Worm (Caenorhabditis elegans) whole organism, L1 larva: ENCODE measurements around the gene pkc-3.
A peak's percentile ranks its signal among the peaks of the same experiment; 100 is the strongest.

Experiments used
- C04F5.9 ChIP-seq: sonication (generic microtip); optimal IDR thresholded peaks from 2 replicates; lab custom pipeline; 2016; ENCODE audit warnings: missing genetic modification characterization, missing compliant biosample characterization
- aha-1 ChIP-seq: fragments of 150-350 bp; optimal IDR thresholded peaks from 2 replicates; lab custom pipeline; 2014; ENCODE audit warnings: missing biosample characterization, missing genetic modification characterization
- aly-2 ChIP-seq: fragments of 150-350 bp; optimal IDR thresholded peaks from 2 replicates; lab custom pipeline; 2014; ENCODE audit warnings: missing biosample characterization, missing genetic modification characterization
- ama-1 ChIP-seq: fragments of 150-350 bp; optimal IDR thresholded peaks from 2 replicates; lab custom pipeline; 2014
- ceh-63 ChIP-seq: fragments of 200-800 bp; sonication (Bioruptor generic); optimal IDR thresholded peaks from 2 replicates; lab custom pipeline; 2018; ENCODE audit warnings: mild to moderate bottlenecking, missing genetic modification characterization, missing compliant biosample characterization
- ceh-8 ChIP-seq: fragments of 200-800 bp; sonication (Bioruptor generic); optimal IDR thresholded peaks from 2 replicates; lab custom pipeline; 2018; ENCODE audit warnings: mild to moderate bottlenecking, missing genetic modification characterization, moderate library complexity, missing compliant biosample characterization
- ceh-82 ChIP-seq, 3 experiments: fragments of 150-350 bp in 1 of 3; sonication (generic microtip) in 2 of 3; optimal IDR thresholded peaks; 2 replicates each; lab custom pipeline; 2014 to 2017; ENCODE audit warnings: missing biosample characterization in 3 of 3, missing genetic modification characterization in 3 of 3
- ceh-88 ChIP-seq: fragments of 200-800 bp; sonication (Bioruptor generic); IDR thresholded peaks from 2 replicates; pipeline ENCODE4 v1.3.6; 2022; ENCODE audit warnings: missing genetic modification characterization, missing compliant biosample characterization
- ces-1 ChIP-seq: fragments of 150-350 bp; optimal IDR thresholded peaks from 2 replicates; lab custom pipeline; 2014; ENCODE audit warnings: missing biosample characterization, missing genetic modification reagents, missing genetic modification characterization
- dpl-1 ChIP-seq, 3 experiments: fragments of 150-350 bp in 2 of 3; sonication (generic microtip) in 1 of 3; optimal IDR thresholded peaks; 2 replicates each; lab custom pipeline; 2014 to 2017; ENCODE audit warnings: missing biosample characterization in 3 of 3, missing genetic modification characterization in 3 of 3, missing genetic modification reagents in 3 of 3
- dsc-1 ChIP-seq: sonication (generic microtip); optimal IDR thresholded peaks from 2 replicates; lab custom pipeline; 2016; ENCODE audit warnings: mild to moderate bottlenecking, missing genetic modification characterization, missing compliant biosample characterization
- efl-1 ChIP-seq, 4 experiments: fragments of 150-350 bp; optimal IDR thresholded peaks in 3 of 4; peaks in 1 of 4; 1 replicate in 1 of 4; 2 replicates in 3 of 4; lab custom pipeline; 2014; ENCODE audit warnings: missing biosample characterization in 2 of 4, missing genetic modification characterization in 2 of 4, missing genetic modification reagents in 2 of 4
- efl-3 ChIP-seq: fragments of 200-800 bp; sonication (Bioruptor generic); optimal IDR thresholded peaks from 2 replicates; lab custom pipeline; 2018; ENCODE audit warnings: mild to moderate bottlenecking, missing genetic modification characterization, missing compliant biosample characterization
- egl-13 ChIP-seq: sonication (generic microtip); optimal IDR thresholded peaks from 2 replicates; lab custom pipeline; 2016; ENCODE audit warnings: missing genotype, missing genetic modification reagents, missing genetic modification characterization, missing compliant biosample characterization
- elt-2 ChIP-seq: sonication (generic microtip); optimal IDR thresholded peaks from 2 replicates; lab custom pipeline; 2016; ENCODE audit warnings: missing genetic modification characterization, mild to moderate bottlenecking, inconsistent platforms, missing compliant biosample characterization, missing genetic modification reagents
- elt-3 ChIP-seq, 6 experiments: fragments of 150-350 bp in 1 of 6; sonication (generic microtip); optimal IDR thresholded peaks; 2 replicates each; lab custom pipeline; 2017 to 2018; ENCODE audit warnings: missing biosample characterization in 6 of 6, missing genetic modification characterization in 6 of 6, inconsistent platforms in 1 of 6
- fkh-10 ChIP-seq: sonication (generic microtip); optimal IDR thresholded peaks from 2 replicates; lab custom pipeline; 2017; ENCODE audit warnings: missing biosample characterization, missing genetic modification reagents, missing genetic modification characterization
- fkh-4 ChIP-seq: sonication (generic microtip); optimal IDR thresholded peaks from 2 replicates; lab custom pipeline; 2016; ENCODE audit warnings: missing compliant biosample characterization, missing genetic modification characterization, borderline replicate concordance
- fos-1 ChIP-seq: fragments of 150-350 bp; optimal IDR thresholded peaks from 2 replicates; lab custom pipeline; 2014; ENCODE audit warnings: missing biosample characterization, missing genetic modification characterization
- grh-1 ChIP-seq: fragments of 200-800 bp; sonication (Bioruptor generic); IDR thresholded peaks from 2 replicates; pipeline ENCODE4 v1.3.6; 2022; ENCODE audit warnings: missing genetic modification reagents, missing genetic modification characterization, missing compliant biosample characterization
- lin-13 ChIP-seq: fragments of 150-350 bp; optimal IDR thresholded peaks from 2 replicates; lab custom pipeline; 2014; ENCODE audit warnings: missing biosample characterization, missing genetic modification reagents, missing genetic modification characterization
- lin-14 ChIP-seq: fragments of 200-800 bp; sonication (Bioruptor generic); optimal IDR thresholded peaks from 2 replicates; lab custom pipeline; 2018; ENCODE audit warnings: mild to moderate bottlenecking, missing genetic modification characterization, moderate library complexity, missing compliant biosample characterization
- lin-15B ChIP-seq: fragments of 150-350 bp; sonication (generic microtip); optimal IDR thresholded peaks from 3 replicates; lab custom pipeline; 2014; ENCODE audit warnings: missing biosample characterization, missing genetic modification characterization
- lin-39 ChIP-seq: fragments of 150-350 bp; optimal IDR thresholded peaks from 2 replicates; lab custom pipeline; 2014; ENCODE audit warnings: missing biosample characterization, missing genetic modification reagents, missing genetic modification characterization
- lir-3 ChIP-seq: sonication (generic microtip); optimal IDR thresholded peaks from 2 replicates; lab custom pipeline; 2016; ENCODE audit warnings: mild to moderate bottlenecking, missing genetic modification characterization, moderate library complexity, missing compliant biosample characterization; ENCODE audit not compliant: poor library complexity
- mab-9 ChIP-seq: fragments of 200-800 bp; sonication (Bioruptor generic); IDR thresholded peaks from 2 replicates; pipeline ENCODE4 v1.3.6; 2022; ENCODE audit warnings: missing genetic modification reagents, missing genetic modification characterization, missing compliant biosample characterization
- mdl-1 ChIP-seq, 2 experiments: fragments of 150-350 bp; optimal IDR thresholded peaks; 2 replicates each; lab custom pipeline; 2014 to 2017; ENCODE audit warnings: missing biosample characterization in 2 of 2, missing genetic modification characterization in 2 of 2, inconsistent platforms in 1 of 2
- mep-1 ChIP-seq: fragments of 150-350 bp; optimal IDR thresholded peaks from 2 replicates; lab custom pipeline; 2014; ENCODE audit warnings: missing biosample characterization, missing genetic modification characterization
- nhr-11 ChIP-seq: fragments of 150-350 bp; optimal IDR thresholded peaks from 2 replicates; lab custom pipeline; 2014; ENCODE audit warnings: missing biosample characterization, missing genetic modification characterization
- nhr-20 ChIP-seq: sonication (generic microtip); optimal IDR thresholded peaks from 2 replicates; lab custom pipeline; 2016; ENCODE audit warnings: mild to moderate bottlenecking, missing genetic modification characterization, missing compliant biosample characterization
- nhr-237 ChIP-seq: fragments of 150-350 bp; optimal IDR thresholded peaks from 2 replicates; lab custom pipeline; 2014; ENCODE audit warnings: missing biosample characterization, missing genetic modification characterization
- nhr-47 ChIP-seq: sonication (generic microtip); optimal IDR thresholded peaks from 2 replicates; lab custom pipeline; 2016; ENCODE audit warnings: mild to moderate bottlenecking, missing genetic modification characterization, moderate library complexity, missing compliant biosample characterization
- nhr-71 ChIP-seq: sonication (generic microtip); optimal IDR thresholded peaks from 2 replicates; lab custom pipeline; 2016; ENCODE audit warnings: mild to moderate bottlenecking, missing genetic modification characterization, moderate library complexity, missing compliant biosample characterization
- nhr-77 ChIP-seq: fragments of 150-350 bp; optimal IDR thresholded peaks from 2 replicates; lab custom pipeline; 2014; ENCODE audit warnings: missing biosample characterization, missing genetic modification characterization
- nhr-90 ChIP-seq: sonication (generic microtip); optimal IDR thresholded peaks from 2 replicates; lab custom pipeline; 2016; ENCODE audit warnings: mild to moderate bottlenecking, missing genetic modification characterization, missing compliant biosample characterization; ENCODE audit not compliant: poor library complexity
- pag-3 ChIP-seq: sonication (generic microtip); optimal IDR thresholded peaks from 2 replicates; lab custom pipeline; 2017; ENCODE audit warnings: missing genetic modification characterization, mild to moderate bottlenecking, missing compliant biosample characterization, antibody characterized with exemption, borderline replicate concordance; ENCODE audit not compliant: insufficient read depth
- rnt-1 ChIP-seq: sonication (generic microtip); optimal IDR thresholded peaks from 2 replicates; lab custom pipeline; 2016; ENCODE audit warnings: mild to moderate bottlenecking, missing genetic modification characterization, moderate library complexity, missing compliant biosample characterization
- skn-1 ChIP-seq: fragments of 150-350 bp; optimal IDR thresholded peaks from 2 replicates; lab custom pipeline; 2014; ENCODE audit warnings: missing biosample characterization, missing genetic modification characterization
- snpc-4 ChIP-seq: fragments of 150-350 bp; optimal IDR thresholded peaks from 2 replicates; lab custom pipeline; 2014; ENCODE audit warnings: missing biosample characterization, missing genetic modification characterization
- sox-4 ChIP-seq: sonication (generic microtip); optimal IDR thresholded peaks from 2 replicates; lab custom pipeline; 2016; ENCODE audit warnings: missing genetic modification characterization, missing compliant biosample characterization
- sptf-1 ChIP-seq: fragments of 150-350 bp; optimal IDR thresholded peaks from 2 replicates; lab custom pipeline; 2014; ENCODE audit warnings: missing biosample characterization, missing genetic modification characterization
- swsn-7 ChIP-seq: sonication (generic microtip); optimal IDR thresholded peaks from 2 replicates; lab custom pipeline; 2016; ENCODE audit warnings: missing genetic modification characterization, missing compliant biosample characterization
- unc-130 ChIP-seq: fragments of 150-350 bp; optimal IDR thresholded peaks from 2 replicates; lab custom pipeline; 2017; ENCODE audit warnings: missing biosample characterization, missing genetic modification characterization, inconsistent platforms
- unc-30 ChIP-seq: sonication (generic microtip); optimal IDR thresholded peaks from 2 replicates; lab custom pipeline; 2017; ENCODE audit warnings: missing biosample characterization, missing genetic modification characterization
- unc-62 ChIP-seq: fragments of 150-350 bp; optimal IDR thresholded peaks from 2 replicates; lab custom pipeline; 2014; ENCODE audit warnings: missing biosample characterization, missing genetic modification reagents, missing genetic modification characterization
- vab-15 ChIP-seq: sonication (generic microtip); optimal IDR thresholded peaks from 2 replicates; lab custom pipeline; 2017; ENCODE audit warnings: missing genotype, mild to moderate bottlenecking, missing genetic modification characterization, missing compliant biosample characterization
- zag-1 ChIP-seq: fragments of 150-350 bp; optimal IDR thresholded peaks from 2 replicates; lab custom pipeline; 2014; ENCODE audit warnings: missing biosample characterization, missing genetic modification characterization
- zip-4 ChIP-seq: fragments of 200-800 bp; sonication (Bioruptor generic); optimal IDR thresholded peaks from 2 replicates; lab custom pipeline; 2018; ENCODE audit warnings: mild to moderate bottlenecking, missing genetic modification characterization, moderate library complexity, missing compliant biosample characterization
- ztf-11 ChIP-seq, 2 experiments: sonication (generic microtip); optimal IDR thresholded peaks; 2 replicates each; lab custom pipeline; 2016 to 2017; ENCODE audit warnings: missing genetic modification characterization in 2 of 2, missing biosample characterization in 1 of 2, missing compliant biosample characterization in 1 of 2
- ztf-4 ChIP-seq: fragments of 150-350 bp; optimal IDR thresholded peaks from 2 replicates; lab custom pipeline; 2014; ENCODE audit warnings: missing biosample characterization, missing genetic modification characterization

Gene pkc-3

ce11 chrII:5336660-5337494, 43.0 kb upstream of the pkc-3 start:
- TF ChIP-seq zag-1 (tag; lab: Kevin White, UChicago) (peak; percentile 9), vab-15 (tag; lab: Kevin White, UChicago) (no peak), efl-3 (GFP tag; lab: Kevin White, UChicago) (no peak), elt-2 (peak; percentile 72), mab-9 (no peak), elt-3 (tag; optimal IDR thresholded peaks at IDR 0.05; lab: Kevin White, UChicago) (peak in 2 of 6 experiments; percentile 12 to 55), mep-1 (peak; percentile 80), efl-1 (optimal IDR thresholded peaks at IDR 0.05; lab: Kevin White, UChicago) (peak; percentile 64 to 76), efl-1 (GFP tag; optimal IDR thresholded peaks at IDR 0.05 in 1 of 2; lab: Kevin White, UChicago) (peak; percentile 57 to 84), swsn-7 (tag; lab: Kevin White, UChicago) (peak; percentile 79), grh-1 (GFP tag; lab: Robert Waterston, UW) (no peak), nhr-90 (tag; lab: Kevin White, UChicago) (peak; percentile 47), mdl-1 (tag; optimal IDR thresholded peaks at IDR 0.05; lab: Kevin White, UChicago) (peak in 1 of 2 experiments; percentile 65), ces-1 (GFP tag; lab: Kevin White, UChicago) (no peak), ceh-88 (GFP tag; lab: Robert Waterston, UW) (no peak), sptf-1 (tag; lab: Kevin White, UChicago) (no peak), ceh-63 (GFP tag; lab: Kevin White, UChicago) (no peak), zip-4 (GFP tag; lab: Kevin White, UChicago) (no peak), lir-3 (peak; percentile 56), unc-62 (GFP tag; lab: Kevin White, UChicago) (no peak), ceh-8 (GFP tag; lab: Kevin White, UChicago) (peak; percentile 18), fkh-10 (GFP tag; lab: Kevin White, UChicago) (no peak), sox-4 (no peak), pag-3 (tag; lab: Kevin White, UChicago) (no peak), nhr-77 (tag; lab: Kevin White, UChicago) (peak; percentile 69), nhr-11 (tag; lab: Kevin White, UChicago) (peak; percentile 21), dsc-1 (tag; lab: Kevin White, UChicago) (peak; percentile 46), C04F5.9 (tag; lab: Kevin White, UChicago) (no peak), nhr-47 (tag; lab: Kevin White, UChicago) (peak; percentile 77), aha-1 (no peak), lin-15B (no peak), nhr-71 (tag; lab: Kevin White, UChicago) (peak; percentile 87), lin-13 (GFP tag; lab: Kevin White, UChicago) (no peak), unc-30 (tag; lab: Kevin White, UChicago) (no peak), lin-39 (tag; lab: Kevin White, UChicago) (peak; percentile 20), fkh-4 (tag; lab: Kevin White, UChicago) (no peak), unc-130 (tag; lab: Kevin White, UChicago) (peak; percentile 52), dpl-1 (GFP tag; optimal IDR thresholded peaks at IDR 0.05; lab: Kevin White, UChicago) (peak; percentile 25 to 58 (median 53)), rnt-1 (tag; lab: Kevin White, UChicago) (peak; percentile 72), ztf-11 (tag; optimal IDR thresholded peaks at IDR 0.05; lab: Kevin White, UChicago) (no peak), aly-2 (tag; lab: Kevin White, UChicago) (no peak), lin-14 (peak; percentile 92), fos-1 (peak; percentile 99), ceh-82 (tag; optimal IDR thresholded peaks at IDR 0.05; lab: Kevin White, UChicago) (peak; percentile 54 to 68 (median 55)), nhr-237 (tag; lab: Kevin White, UChicago) (peak; percentile 10), ama-1 (peak; percentile 48), skn-1 (tag; lab: Kevin White, UChicago) (peak; percentile 69), ztf-4 (peak; percentile 48), egl-13 (tag; lab: Kevin White, UChicago) (peak; percentile 11), snpc-4 (tag; lab: Kevin White, UChicago) (no peak), nhr-20 (tag; lab: Kevin White, UChicago) (peak; percentile 85)
